Worm (Caenorhabditis elegans) whole organism, L4 larva: ENCODE results near the gene ccch-1.

Experiments used
- F10B5.3 ChIP-seq: sonication (generic microtip); optimal IDR thresholded peaks from 2 replicates; lab custom pipeline; 2016; ENCODE audit warnings: mild to moderate bottlenecking, missing genetic modification characterization, missing compliant biosample characterization
- F26F4.8 ChIP-seq: fragments of 200-800 bp; sonication (Bioruptor generic); conservative IDR thresholded peaks from 2 replicates; pipeline ENCODE4 v1.3.6; 2022; ENCODE audit warnings: missing genetic modification characterization, missing compliant biosample characterization
- F44E2.7 ChIP-seq: fragments of 200-800 bp; sonication (Bioruptor generic); IDR thresholded peaks from 2 replicates; pipeline ENCODE4 v2.1.2; 2022; ENCODE audit warnings: missing genetic modification characterization, missing compliant biosample characterization
- F49E8.2 ChIP-seq: sonication (generic microtip); optimal IDR thresholded peaks from 2 replicates; lab custom pipeline; 2016; ENCODE audit warnings: missing compliant biosample characterization, mild to moderate bottlenecking, missing genetic modification characterization, borderline replicate concordance
- T20F7.1 ChIP-seq: fragments of 200-800 bp; sonication (Bioruptor generic); optimal IDR thresholded peaks from 2 replicates; lab custom pipeline; 2018; ENCODE audit warnings: mild to moderate bottlenecking, missing genetic modification characterization, missing compliant biosample characterization
- Y105C5A.15 ChIP-seq: fragments of 200-800 bp; sonication (Bioruptor generic); IDR thresholded peaks from 2 replicates; pipeline ENCODE4 v1.3.6; 2022; ENCODE audit warnings: missing genetic modification characterization, missing compliant biosample characterization
- Y5F2A.4 ChIP-seq: fragments of 200-800 bp; sonication (Bioruptor generic); optimal IDR thresholded peaks from 2 replicates; lab custom pipeline; 2018; ENCODE audit warnings: mild to moderate bottlenecking, missing genetic modification characterization, missing compliant biosample characterization
- ama-1 ChIP-seq: fragments of 150-350 bp; optimal IDR thresholded peaks from 2 replicates; lab custom pipeline; 2014; ENCODE audit warnings: inconsistent platforms, mixed read lengths
- arid-1 ChIP-seq: fragments of 200-800 bp; sonication (Bioruptor generic); conservative IDR thresholded peaks from 2 replicates; pipeline ENCODE4 v1.3.6; 2022; ENCODE audit warnings: missing genetic modification reagents, missing genetic modification characterization, missing compliant biosample characterization
- attf-4 ChIP-seq: sonication (generic microtip); optimal IDR thresholded peaks from 3 replicates; lab custom pipeline; 2017; ENCODE audit warnings: missing biosample characterization, missing genetic modification characterization
- ceh-20 ChIP-seq: fragments of 200-800 bp; sonication (Bioruptor generic); IDR thresholded peaks from 2 replicates; pipeline ENCODE4 v1.3.6; 2022; ENCODE audit warnings: missing genetic modification reagents, missing genetic modification characterization, missing compliant biosample characterization
- ceh-44 ChIP-seq: fragments of 200-800 bp; sonication (Bioruptor generic); IDR thresholded peaks from 2 replicates; pipeline ENCODE4 v1.3.6; 2022; ENCODE audit warnings: missing genetic modification reagents, missing genetic modification characterization, missing compliant biosample characterization
- ceh-82 ChIP-seq: sonication (generic microtip); optimal IDR thresholded peaks from 2 replicates; lab custom pipeline; 2017; ENCODE audit warnings: missing biosample characterization, missing genetic modification characterization
- cey-2 ChIP-seq: sonication (generic microtip); optimal IDR thresholded peaks from 3 replicates; lab custom pipeline; 2017; ENCODE audit warnings: missing genetic modification characterization, mild to moderate bottlenecking, missing compliant biosample characterization, antibody characterized with exemption, borderline replicate concordance; ENCODE audit not compliant: insufficient read depth
- daf-19 ChIP-seq: fragments of 200-800 bp; sonication (Bioruptor generic); conservative IDR thresholded peaks from 2 replicates; pipeline ENCODE4 v1.3.6; 2022; ENCODE audit warnings: missing genetic modification characterization, missing compliant biosample characterization
- daf-8 ChIP-seq: fragments of 200-800 bp; sonication (Bioruptor generic); IDR thresholded peaks from 2 replicates; pipeline ENCODE4 v1.3.6; 2022; ENCODE audit warnings: missing genetic modification characterization, missing compliant biosample characterization
- dmd-8 ChIP-seq: fragments of 200-800 bp; sonication (Bioruptor generic); IDR thresholded peaks from 2 replicates; pipeline ENCODE4 v1.3.6; 2022; ENCODE audit warnings: missing genetic modification characterization, missing compliant biosample characterization
- dpl-1 ChIP-seq: fragments of 150-350 bp; optimal IDR thresholded peaks from 2 replicates; lab custom pipeline; 2014; ENCODE audit warnings: missing biosample characterization, missing genetic modification reagents, missing genetic modification characterization
- dve-1 ChIP-seq: sonication (generic microtip); optimal IDR thresholded peaks from 2 replicates; lab custom pipeline; 2017; ENCODE audit warnings: antibody characterized with exemption, mild to moderate bottlenecking, missing genetic modification characterization, missing compliant biosample characterization; ENCODE audit not compliant: insufficient read depth
- egl-27 ChIP-seq: sonication (generic microtip); optimal IDR thresholded peaks from 3 replicates; lab custom pipeline; 2017; ENCODE audit warnings: missing biosample characterization, missing genetic modification reagents, missing genetic modification characterization
- fos-1 ChIP-seq: fragments of 150-350 bp; optimal IDR thresholded peaks from 2 replicates; lab custom pipeline; 2014; ENCODE audit warnings: missing biosample characterization, missing genetic modification characterization
- gei-8 ChIP-seq: fragments of 200-800 bp; sonication (Bioruptor generic); optimal IDR thresholded peaks from 2 replicates; lab custom pipeline; 2018; ENCODE audit warnings: mild to moderate bottlenecking, missing genetic modification characterization, missing compliant biosample characterization
- hif-1 ChIP-seq, 2 experiments: sonication (generic microtip); optimal IDR thresholded peaks; 2 replicates each; lab custom pipeline; 2016 to 2017; ENCODE audit warnings: missing compliant biosample characterization in 2 of 2, missing genetic modification characterization in 2 of 2, missing genetic modification reagents in 2 of 2, missing genotype in 2 of 2, mild to moderate bottlenecking in 1 of 2
- hlh-11 ChIP-seq: fragments of 200-800 bp; sonication (Bioruptor generic); optimal IDR thresholded peaks from 2 replicates; lab custom pipeline; 2018; ENCODE audit warnings: mild to moderate bottlenecking, missing genetic modification characterization, missing compliant biosample characterization
- hlh-30 ChIP-seq: sonication (generic microtip); optimal IDR thresholded peaks from 2 replicates; lab custom pipeline; 2017; ENCODE audit warnings: antibody characterized with exemption, mild to moderate bottlenecking, missing genetic modification characterization, missing compliant biosample characterization; ENCODE audit not compliant: insufficient read depth
- lim-7 ChIP-seq: fragments of 200-800 bp; sonication (Bioruptor generic); IDR thresholded peaks from 2 replicates; pipeline ENCODE4 v1.3.6; 2022; ENCODE audit warnings: missing genetic modification characterization, missing compliant biosample characterization
- lin-13 ChIP-seq: fragments of 150-350 bp; optimal IDR thresholded peaks from 2 replicates; lab custom pipeline; 2014; ENCODE audit warnings: missing biosample characterization, missing genetic modification reagents, missing genetic modification characterization
- lin-15B ChIP-seq: fragments of 150-350 bp; sonication (generic microtip); optimal IDR thresholded peaks from 3 replicates; lab custom pipeline; 2014; ENCODE audit warnings: missing biosample characterization, missing genetic modification characterization
- madf-5 ChIP-seq, 2 experiments: fragments of 200-800 bp; sonication (Bioruptor generic); IDR thresholded peaks; 2 replicates each; pipeline ENCODE4 v1.3.6; 2022; ENCODE audit warnings: missing compliant biosample characterization in 2 of 2, missing genetic modification characterization in 2 of 2
- mdt-29 ChIP-seq: fragments of 200-800 bp; sonication (Bioruptor generic); IDR thresholded peaks from 2 replicates; pipeline ENCODE4 v1.3.6; 2022; ENCODE audit warnings: missing genetic modification reagents, missing genetic modification characterization, missing compliant biosample characterization
- mes-2 ChIP-seq: sonication (generic microtip); optimal IDR thresholded peaks from 2 replicates; lab custom pipeline; 2016; ENCODE audit warnings: missing genotype, mild to moderate bottlenecking, missing genetic modification characterization, missing compliant biosample characterization; ENCODE audit not compliant: poor library complexity, severe bottlenecking
- nhr-237 ChIP-seq: sonication (generic microtip); optimal IDR thresholded peaks from 2 replicates; lab custom pipeline; 2017; ENCODE audit warnings: missing biosample characterization, missing genetic modification characterization
- nhr-25 ChIP-seq: sonication (generic microtip); optimal IDR thresholded peaks from 2 replicates; lab custom pipeline; 2017; ENCODE audit warnings: missing genetic modification characterization, mild to moderate bottlenecking, missing compliant biosample characterization, antibody characterized with exemption, moderate library complexity, borderline replicate concordance; ENCODE audit not compliant: insufficient read depth
- nhr-41 ChIP-seq: fragments of 200-800 bp; sonication (Bioruptor generic); IDR thresholded peaks from 2 replicates; pipeline ENCODE4 v1.3.6; 2022; ENCODE audit warnings: missing genetic modification reagents, missing genetic modification characterization, missing compliant biosample characterization
- pha-4 ChIP-seq, 2 experiments: fragments of 150-350 bp in 1 of 2; fragments of 200-800 bp in 1 of 2; sonication (Bioruptor generic) in 1 of 2; IDR thresholded peaks in 1 of 2; optimal IDR thresholded peaks in 1 of 2; 2 replicates each; pipeline versions ENCODE4 v1.3.6 to Lab custom; 2014 to 2022; ENCODE audit warnings: missing genetic modification characterization in 2 of 2, missing genetic modification reagents in 2 of 2, missing biosample characterization in 1 of 2, missing compliant biosample characterization in 1 of 2
- php-3 ChIP-seq: fragments of 200-800 bp; sonication (Bioruptor generic); IDR thresholded peaks from 2 replicates; pipeline ENCODE4 v1.3.6; 2022; ENCODE audit warnings: missing genetic modification reagents, missing genetic modification characterization, missing compliant biosample characterization
- pqm-1 ChIP-seq: sonication (generic microtip); optimal IDR thresholded peaks from 2 replicates; lab custom pipeline; 2017; ENCODE audit warnings: missing biosample characterization, missing genetic modification characterization
- rbr-2 ChIP-seq: sonication (generic microtip); optimal IDR thresholded peaks from 2 replicates; lab custom pipeline; 2016; ENCODE audit warnings: missing genotype, missing genetic modification characterization, missing compliant biosample characterization
- saeg-2 ChIP-seq: fragments of 200-800 bp; sonication (Bioruptor generic); IDR thresholded peaks from 2 replicates; pipeline ENCODE4 v1.3.6; 2022; ENCODE audit warnings: missing genetic modification reagents, missing genetic modification characterization, missing compliant biosample characterization
- skn-1 ChIP-seq: fragments of 150-350 bp; optimal IDR thresholded peaks from 2 replicates; lab custom pipeline; 2014; ENCODE audit warnings: missing biosample characterization, missing genetic modification characterization
- snpc-1.2 ChIP-seq: fragments of 200-800 bp; sonication (Bioruptor generic); IDR thresholded peaks from 2 replicates; pipeline ENCODE4 v1.3.6; 2022; ENCODE audit warnings: missing genetic modification reagents, missing genetic modification characterization, missing compliant biosample characterization
- snpc-4 ChIP-seq: fragments of 150-350 bp; optimal IDR thresholded peaks from 2 replicates; lab custom pipeline; 2014; ENCODE audit warnings: missing biosample characterization, missing genetic modification characterization
- spr-1 ChIP-seq: sonication (generic microtip); optimal IDR thresholded peaks from 2 replicates; lab custom pipeline; 2016; ENCODE audit warnings: mild to moderate bottlenecking, missing genetic modification characterization, missing compliant biosample characterization
- tra-1 ChIP-seq: fragments of 200-800 bp; sonication (Bioruptor generic); IDR thresholded peaks from 2 replicates; pipeline ENCODE4 v1.3.6; 2022; ENCODE audit warnings: missing genetic modification reagents, missing genetic modification characterization, missing compliant biosample characterization
- unc-130 ChIP-seq: sonication (generic microtip); optimal IDR thresholded peaks from 2 replicates; lab custom pipeline; 2016; ENCODE audit warnings: missing genetic modification reagents, missing genetic modification characterization, missing compliant biosample characterization
- unc-62 ChIP-seq, 3 experiments: fragments of 150-350 bp in 1 of 3; sonication (generic microtip); optimal IDR thresholded peaks in 2 of 3; peaks in 1 of 3; 1 replicate in 1 of 3; 2 replicates in 2 of 3; lab custom pipeline; 2014 to 2017; ENCODE audit warnings: missing biosample characterization in 3 of 3, missing genetic modification characterization in 3 of 3, missing genetic modification reagents in 3 of 3, missing genotype in 1 of 3
- vab-7 ChIP-seq: fragments of 200-800 bp; sonication (Bioruptor generic); IDR thresholded peaks from 2 replicates; pipeline ENCODE4 v1.3.6; 2022; ENCODE audit warnings: missing genetic modification reagents, missing genetic modification characterization, missing compliant biosample characterization
- zfp-2 ChIP-seq: sonication (generic microtip); optimal IDR thresholded peaks from 2 replicates; lab custom pipeline; 2016; ENCODE audit warnings: mild to moderate bottlenecking, missing genetic modification characterization, missing compliant biosample characterization
- zip-2 ChIP-seq: fragments of 150-350 bp; optimal IDR thresholded peaks from 2 replicates; lab custom pipeline; 2014; ENCODE audit warnings: missing biosample characterization, missing genetic modification characterization
- ztf-11 ChIP-seq: fragments of 150-350 bp; optimal IDR thresholded peaks from 2 replicates; lab custom pipeline; 2014; ENCODE audit warnings: missing biosample characterization, missing genetic modification characterization

ccch-1 gene

ce11 chrV:11535504-11536062 is 8.0 kb downstream of the ccch-1 start (continued):
- TF ChIP-seq attf-4 (tag; lab: Kevin White, UChicago) (no peak), hlh-11 (tag; lab: Kevin White, UChicago) (peak; percentile 85), hlh-30 (tag; lab: Kevin White, UChicago) (peak; percentile 27), nhr-237 (no peak), pqm-1 (tag; lab: Kevin White, UChicago) (peak; percentile 82), rbr-2 (tag; lab: Kevin White, UChicago) (no peak), dpl-1 (GFP tag; lab: Kevin White, UChicago) (no peak), unc-130 (GFP tag; lab: Kevin White, UChicago) (no peak), daf-19 (GFP tag; lab: Robert Waterston, UW) (no peak), snpc-1.2 (GFP tag; lab: Robert Waterston, UW) (no peak), unc-62 (GFP tag; optimal IDR thresholded peaks at IDR 0.05 in 1 of 2; lab: Kevin White, UChicago) (peak in 1 of 2 experiments; percentile 36), unc-62 (tag; optimal IDR thresholded peaks at IDR 0.05; lab: Kevin White, UChicago) (no peak), lim-7 (GFP tag; lab: Robert Waterston, UW) (no peak), F49E8.2 (tag; lab: Kevin White, UChicago) (no peak), pha-4 (GFP tag; IDR thresholded peaks at IDR 0.05; lab: Robert Waterston, UW) (no peak), pha-4 (tag; optimal IDR thresholded peaks at IDR 0.05; lab: Kevin White, UChicago) (no peak), cey-2 (tag; lab: Kevin White, UChicago) (no peak), hif-1 (tag; optimal IDR thresholded peaks at IDR 0.05; lab: Kevin White, UChicago) (no peak), fos-1 (tag; lab: Kevin White, UChicago) (no peak), skn-1 (no peak), ztf-11 (tag; lab: Kevin White, UChicago) (no peak), egl-27 (tag; lab: Kevin White, UChicago) (no peak), ceh-20 (GFP tag; lab: Robert Waterston, UW) (no peak), tra-1 (GFP tag; lab: Robert Waterston, UW) (no peak), lin-13 (GFP tag; lab: Kevin White, UChicago) (no peak), daf-8 (GFP tag; lab: Robert Waterston, UW) (no peak), arid-1 (GFP tag; lab: Robert Waterston, UW) (no peak), mdt-29 (no peak), Y105C5A.15 (GFP tag; lab: Robert Waterston, UW) (no peak), nhr-25 (tag; lab: Kevin White, UChicago) (no peak), Y5F2A.4 (GFP tag; lab: Kevin White, UChicago) (no peak), dve-1 (peak; percentile 33), snpc-4 (tag; lab: Kevin White, UChicago) (no peak), zip-2 (no peak), F44E2.7 (no peak), gei-8 (GFP tag; lab: Kevin White, UChicago) (no peak), ama-1 (lab: Kevin White, UChicago) (peak; percentile 35), spr-1 (tag; lab: Kevin White, UChicago) (no peak), F10B5.3 (tag; lab: Kevin White, UChicago) (no peak), mes-2 (tag; lab: Kevin White, UChicago) (no peak), ceh-82 (tag; lab: Kevin White, UChicago) (no peak), T20F7.1 (GFP tag; lab: Kevin White, UChicago) (no peak), ceh-44 (GFP tag; lab: Robert Waterston, UW) (no peak), nhr-41 (GFP tag; lab: Robert Waterston, UW) (no peak), madf-5 (GFP tag; IDR thresholded peaks at IDR 0.05; lab: Robert Waterston, UW) (no peak), php-3 (no peak), saeg-2 (no peak), F26F4.8 (GFP tag; lab: Robert Waterston, UW) (no peak), dmd-8 (GFP tag; lab: Robert Waterston, UW) (no peak), zfp-2 (no peak), vab-7 (GFP tag; lab: Robert Waterston, UW) (no peak), lin-15B (tag; lab: Kevin White, UChicago) (no peak)
